Fruit fly (Drosophila melanogaster): ENCODE results near the gene hng3.
A peak's percentile ranks its signal among the peaks of the same experiment; 100 is the strongest.

The hng3 gene

dm6 chr3L:784111-784960 lies 29.0 kb upstream of the hng3 start (continued):
- TF ChIP-seq dmrt99B (tag; optimal IDR thresholded peaks at IDR 0.05) (peak; percentile 78), CG1792 (GFP tag; optimal IDR thresholded peaks at IDR 0.05) (peak; percentile 29), gfzf (GFP tag; optimal IDR thresholded peaks at IDR 0.05) (no peak), Vsx1 (GFP tag; optimal IDR thresholded peaks at IDR 0.05) (no peak), org-1 (GFP tag; optimal IDR thresholded peaks at IDR 0.05) (peak; percentile 76), btn (GFP tag; optimal IDR thresholded peaks at IDR 0.05) (peak; percentile 2), stc (GFP tag; IDR thresholded peaks at IDR 0.05) (peak; percentile 68), Dek (tag; optimal IDR thresholded peaks at IDR 0.05) (peak; percentile 53), Doc2 (GFP tag; IDR thresholded peaks at IDR 0.05) (no peak), CG17568 (GFP tag; optimal IDR thresholded peaks at IDR 0.05) (no peak), unc-4 (GFP tag; IDR thresholded peaks at IDR 0.05; ENCODE audit: partially characterized antibody) (no peak), klu (GFP tag; IDR thresholded peaks at IDR 0.05) (peak; percentile 54), lilli (GFP tag; optimal IDR thresholded peaks at IDR 0.05) (peak; percentile 67), gcm2 (GFP tag; optimal IDR thresholded peaks at IDR 0.05) (no peak), Dip3 (GFP tag; optimal IDR thresholded peaks at IDR 0.05) (peak; percentile 74), CG34376 (GFP tag; optimal IDR thresholded peaks at IDR 0.05) (no peak), Mrtf (GFP tag; IDR thresholded peaks at IDR 0.05) (peak; percentile 70; the same call in 2 of the 3 replicates), CG16813 (GFP tag; IDR thresholded peaks at IDR 0.05; ENCODE audit: partially characterized antibody) (no peak), repo (GFP tag; optimal IDR thresholded peaks at IDR 0.05) (peak; percentile 49), nom (GFP tag; optimal IDR thresholded peaks at IDR 0.05) (no peak), CG8388 (GFP tag; optimal IDR thresholded peaks at IDR 0.05) (peak; percentile 50), CG13424 (tag; optimal IDR thresholded peaks at IDR 0.05) (peak; percentile 59), CG17829 (tag; optimal IDR thresholded peaks at IDR 0.05) (peak; percentile 46), CG15601 (tag; optimal IDR thresholded peaks at IDR 0.05) (peak; percentile 43), Hr78 (GFP tag; optimal IDR thresholded peaks at IDR 0.05) (no peak), Nf-YA (GFP tag; IDR thresholded peaks at IDR 0.05) (0 out of 2 replicates have a peak, but pooled peaks have one; percentile 27), hbn (GFP tag; IDR thresholded peaks at IDR 0.05; ENCODE audit: partially characterized antibody) (no peak), NFAT (GFP tag; IDR thresholded peaks at IDR 0.05) (peak; percentile 3; the same call in 1 of the 2 replicates), CG17912 (GFP tag; optimal IDR thresholded peaks at IDR 0.05) (no peak), CG7786 (GFP tag; optimal IDR thresholded peaks at IDR 0.05) (peak; percentile 75), Kr (GFP tag; optimal IDR thresholded peaks at IDR 0.05) (no peak), CG10543 (GFP tag; optimal IDR thresholded peaks at IDR 0.05) (peak; percentile 30), CG5180 (GFP tag; optimal IDR thresholded peaks at IDR 0.05) (peak; percentile 29), CG4424 (GFP tag; optimal IDR thresholded peaks at IDR 0.05) (peak; percentile 73), yki (optimal IDR thresholded peaks at IDR 0.05) (no peak), CG6254 (GFP tag; optimal IDR thresholded peaks at IDR 0.05) (peak; percentile 8), ham (GFP tag; IDR thresholded peaks at IDR 0.05) (no peak), CG14441 (GFP tag; IDR thresholded peaks at IDR 0.05) (peak; percentile 86), CG14014 (GFP tag; IDR thresholded peaks at IDR 0.05) (peak; percentile 70), sr (GFP tag; IDR thresholded peaks at IDR 0.05) (0 out of 3 replicates have a peak, but pooled peaks have one; percentile 10), sna (GFP tag; IDR thresholded peaks at IDR 0.05; ENCODE audit: partially characterized antibody) (no peak), zen (tag; optimal IDR thresholded peaks at IDR 0.05) (no peak), scrt (GFP tag; optimal IDR thresholded peaks at IDR 0.05) (peak; percentile 27), salm (tag; optimal IDR thresholded peaks at IDR 0.05) (no peak), nerfin-2 (GFP tag; IDR thresholded peaks at IDR 0.05; ENCODE audit: partially characterized antibody) (no peak), seq (GFP tag; IDR thresholded peaks at IDR 0.05) (peak; percentile 74), CG7928 (GFP tag; optimal IDR thresholded peaks at IDR 0.05) (no peak), schlank (tag; optimal IDR thresholded peaks at IDR 0.05) (peak; percentile 53)

All from whole organism, embryonic.